Worm (Caenorhabditis elegans) whole organism, L3 larva: ENCODE measurements around the gene nhr-233.

ENCODE experiments used
- elt-2 ChIP-seq: sonication (generic microtip); optimal IDR thresholded peaks from 2 replicates; lab custom pipeline; 2016; ENCODE audit warnings: missing genetic modification reagents, mild to moderate bottlenecking, missing genetic modification characterization, missing compliant biosample characterization
- elt-3 ChIP-seq, 3 experiments: fragments of 150-350 bp in 1 of 3; sonication (generic microtip) in 2 of 3; optimal IDR thresholded peaks; 2 replicates in 2 of 3; 4 replicates in 1 of 3; lab custom pipeline; 2014 to 2017; ENCODE audit warnings: missing biosample characterization in 3 of 3, missing genetic modification characterization in 3 of 3
- nhr-237 ChIP-seq: fragments of 150-350 bp; optimal IDR thresholded peaks from 2 replicates; lab custom pipeline; 2014; ENCODE audit warnings: missing biosample characterization, missing genetic modification characterization
- sea-2 ChIP-seq: fragments of 150-350 bp; sonication (generic microtip); optimal IDR thresholded peaks from 4 replicates; lab custom pipeline; 2014; ENCODE audit warnings: missing biosample characterization, missing genetic modification reagents, missing genetic modification characterization
- unc-62 ChIP-seq: fragments of 150-350 bp; sonication (generic microtip); optimal IDR thresholded peaks from 4 replicates; lab custom pipeline; 2014; ENCODE audit warnings: missing biosample characterization, missing genetic modification reagents, missing genetic modification characterization
- zag-1 ChIP-seq: fragments of 150-350 bp; optimal IDR thresholded peaks from 2 replicates; lab custom pipeline; 2014; ENCODE audit warnings: missing biosample characterization, missing genetic modification characterization

- no peak for TF ChIP-seq unc-62
- TF ChIP-seq elt-2 (tag; lab: Kevin White, UChicago), result no peak
- TF ChIP-seq elt-3 (tag; optimal IDR thresholded peaks at IDR 0.05; lab: Kevin White, UChicago), result no peak
- no peak for TF ChIP-seq nhr-237
- TF ChIP-seq zag-1 (tag; lab: Kevin White, UChicago), result no peak
- no peak for TF ChIP-seq sea-2 (GFP tag; lab: Kevin White, UChicago)
Observed at ce11 chrV:16600623-16601022, 30.0 kb upstream of the nhr-233 start, which contains the start of gene T03E6.9.
